Fruit fly (Drosophila melanogaster) whole organism, embryonic: Measurements from ENCODE around the gene CG12182.

Source experiments
- ATbp ChIP-seq: fragments of 200-800 bp; sonication (Bioruptor generic); optimal IDR thresholded peaks from 2 replicates; lab custom pipeline; 2017; ENCODE audit warnings: missing biosample characterization, mild to moderate bottlenecking, missing genetic modification characterization, missing genetic modification reagents
- B-H1 ChIP-seq: fragments of 200-800 bp; sonication (Bioruptor generic); IDR thresholded peaks from 3 replicates; pipeline ENCODE4 v1.3.6; 2022; ENCODE audit warnings: missing biosample characterization, missing genetic modification characterization
- CG10274 ChIP-seq: fragments of 200-800 bp; sonication (Bioruptor generic); optimal IDR thresholded peaks from 3 replicates; lab custom pipeline; 2017; ENCODE audit warnings: missing biosample characterization, mild to moderate bottlenecking, missing genetic modification characterization
- CG11247 ChIP-seq: fragments of 200-800 bp; sonication (Bioruptor generic); IDR thresholded peaks from 2 replicates; pipeline ENCODE4 v1.3.6; 2022; ENCODE audit warnings: missing biosample characterization, missing genetic modification characterization
- CG11560 ChIP-seq: fragments of 200-800 bp; sonication (Bioruptor generic); IDR thresholded peaks from 3 replicates; pipeline ENCODE4 v1.3.6; 2022; ENCODE audit warnings: missing biosample characterization, missing genetic modification characterization
- CG12219 ChIP-seq: fragments of 200-800 bp; sonication (Bioruptor generic); optimal IDR thresholded peaks from 3 replicates; lab custom pipeline; 2018; ENCODE audit warnings: missing biosample characterization, mild to moderate bottlenecking, missing genetic modification characterization
- CG13123 ChIP-seq: fragments of 200-800 bp; sonication (Bioruptor generic); optimal IDR thresholded peaks from 2 replicates; lab custom pipeline; 2016; ENCODE audit warnings: missing biosample characterization, missing genetic modification characterization
- CG14965 ChIP-seq: fragments of 200-800 bp; sonication (Bioruptor generic); optimal IDR thresholded peaks from 2 replicates; lab custom pipeline; 2016; ENCODE audit warnings: missing biosample characterization, missing genetic modification characterization, borderline replicate concordance
- CG15479 ChIP-seq: fragments of 200-800 bp; sonication (Bioruptor generic); optimal IDR thresholded peaks from 3 replicates; lab custom pipeline; 2019; ENCODE audit warnings: missing biosample characterization, mild to moderate bottlenecking, missing genetic modification characterization, moderate library complexity
- CG2875 ChIP-seq: fragments of 200-800 bp; sonication (Bioruptor generic); optimal IDR thresholded peaks from 2 replicates; lab custom pipeline; 2017; ENCODE audit warnings: missing biosample characterization, mild to moderate bottlenecking, missing genetic modification characterization, missing genetic modification reagents
- CG32772 ChIP-seq: fragments of 200-800 bp; sonication (Bioruptor generic); IDR thresholded peaks from 2 replicates; pipeline ENCODE4 v1.3.6; 2022; ENCODE audit warnings: missing biosample characterization, missing genetic modification characterization
- CG3838 ChIP-seq: fragments of 200-800 bp; sonication (Bioruptor generic); optimal IDR thresholded peaks from 3 replicates; lab custom pipeline; 2016; ENCODE audit warnings: missing biosample characterization, missing genetic modification characterization
- CG4424 ChIP-seq: fragments of 200-800 bp; sonication (Bioruptor generic); optimal IDR thresholded peaks from 3 replicates; lab custom pipeline; 2016; ENCODE audit warnings: missing biosample characterization, missing genetic modification characterization
- CG4820 ChIP-seq: fragments of 200-800 bp; sonication (Bioruptor generic); optimal IDR thresholded peaks from 3 replicates; lab custom pipeline; 2016; ENCODE audit warnings: missing biosample characterization, missing genetic modification characterization
- CG5245 ChIP-seq: fragments of 200-800 bp; sonication (Bioruptor generic); optimal IDR thresholded peaks from 3 replicates; lab custom pipeline; 2016; ENCODE audit warnings: missing biosample characterization, missing genetic modification characterization
- CG6791 ChIP-seq: fragments of 200-800 bp; sonication (Bioruptor generic); IDR thresholded peaks from 3 replicates; pipeline ENCODE4 v1.3.6; 2022; ENCODE audit warnings: missing biosample characterization, missing genetic modification characterization; ENCODE audit not compliant: partially characterized antibody
- CG7786 ChIP-seq: fragments of 200-800 bp; sonication (Bioruptor generic); optimal IDR thresholded peaks from 2 replicates; lab custom pipeline; 2016; ENCODE audit warnings: missing biosample characterization, missing genetic modification characterization
- CG7987 ChIP-seq: fragments of 200-800 bp; sonication (Bioruptor generic); optimal IDR thresholded peaks from 2 replicates; lab custom pipeline; 2018; ENCODE audit warnings: missing biosample characterization, mild to moderate bottlenecking, missing genetic modification characterization, moderate library complexity
- CG8478 ChIP-seq: fragments of >200 bp; optimal IDR thresholded peaks from 2 replicates; lab custom pipeline; 2018
- Dad ChIP-seq: fragments of 200-800 bp; sonication (Bioruptor generic); optimal IDR thresholded peaks from 3 replicates; lab custom pipeline; 2016; ENCODE audit warnings: missing biosample characterization, missing genetic modification characterization
- Doc2 ChIP-seq: fragments of 200-800 bp; sonication (Bioruptor generic); IDR thresholded peaks from 2 replicates; pipeline ENCODE4 v1.3.6; 2022; ENCODE audit warnings: missing biosample characterization, missing genetic modification characterization
- Ets65A ChIP-seq: fragments of 200-800 bp; sonication (Bioruptor generic); peaks from one replicate; lab custom pipeline; 2016; ENCODE audit warnings: missing biosample characterization, missing genetic modification characterization
- Ets97D ChIP-seq: fragments of 200-800 bp; sonication (Bioruptor generic); optimal IDR thresholded peaks from 3 replicates; lab custom pipeline; 2016; ENCODE audit warnings: missing biosample characterization, missing genetic modification characterization
- Fer3 ChIP-seq: fragments of 200-800 bp; sonication (Bioruptor generic); optimal IDR thresholded peaks from 2 replicates; lab custom pipeline; 2018; ENCODE audit warnings: missing biosample characterization, mild to moderate bottlenecking, missing genetic modification characterization, moderate library complexity
- H15 ChIP-seq: fragments of 200-800 bp; sonication (Bioruptor generic); IDR thresholded peaks from 3 replicates; pipeline ENCODE4 v1.3.6; 2022; ENCODE audit warnings: missing biosample characterization, missing genetic modification characterization
- HHEX ChIP-seq: fragments of 200-800 bp; sonication (Bioruptor generic); optimal IDR thresholded peaks from 3 replicates; lab custom pipeline; 2017; ENCODE audit warnings: missing biosample characterization, mild to moderate bottlenecking, missing genetic modification characterization, missing genetic modification reagents
- MBD-R2 ChIP-seq: fragments of 200-800 bp; sonication (Bioruptor generic); IDR thresholded peaks from 2 replicates; pipeline ENCODE4 v1.3.6; 2022; ENCODE audit warnings: missing biosample characterization, missing genetic modification characterization
- NFAT ChIP-seq: fragments of 200-800 bp; sonication (Bioruptor generic); IDR thresholded peaks from 2 replicates; pipeline ENCODE4 v1.3.6; 2022; ENCODE audit warnings: missing biosample characterization, missing genetic modification characterization
- Nf-YB ChIP-seq: fragments of 200-800 bp; sonication (Bioruptor generic); optimal IDR thresholded peaks from 3 replicates; lab custom pipeline; 2019; ENCODE audit warnings: missing biosample characterization, mild to moderate bottlenecking, missing genetic modification characterization, moderate library complexity
- Ptx1 ChIP-seq: fragments of 200-800 bp; sonication (Bioruptor generic); IDR thresholded peaks from 2 replicates; pipeline ENCODE4 v1.3.6; 2022; ENCODE audit warnings: missing biosample characterization, missing genetic modification characterization
- Sox102F ChIP-seq: fragments of 200-800 bp; sonication (Bioruptor generic); optimal IDR thresholded peaks from 2 replicates; lab custom pipeline; 2018; ENCODE audit warnings: missing biosample characterization, mild to moderate bottlenecking, missing genetic modification characterization, moderate library complexity
- Stat92E ChIP-seq, 3 experiments: fragments of >200 bp in 2 of 3; fragments of 200-800 bp in 1 of 3; sonication (Bioruptor generic) in 1 of 3; optimal IDR thresholded peaks; 2 replicates each; lab custom pipeline; 2017 to 2019; ENCODE audit warnings: missing biosample characterization in 3 of 3, missing genetic modification characterization in 3 of 3, mild to moderate bottlenecking in 1 of 3, moderate library complexity in 1 of 3
- al ChIP-seq: fragments of 200-800 bp; sonication (Bioruptor generic); IDR thresholded peaks from 2 replicates; pipeline ENCODE4 v1.3.6; 2022; ENCODE audit warnings: missing biosample characterization, missing genetic modification characterization
- bbx ChIP-seq: fragments of 200-800 bp; sonication (Bioruptor generic); IDR thresholded peaks from 2 replicates; pipeline ENCODE4 v1.3.6; 2022; ENCODE audit warnings: missing biosample characterization, missing genetic modification characterization; ENCODE audit not compliant: partially characterized antibody
- bigmax ChIP-seq: fragments of 200-800 bp; sonication (Bioruptor generic); optimal IDR thresholded peaks from 2 replicates; lab custom pipeline; 2018; ENCODE audit warnings: missing biosample characterization, mild to moderate bottlenecking, missing genetic modification characterization
- bsh ChIP-seq, 2 experiments: fragments of 200-800 bp; sonication (Bioruptor generic); optimal IDR thresholded peaks; 2 replicates each; lab custom pipeline; 2017 to 2018; ENCODE audit warnings: mild to moderate bottlenecking in 2 of 2, missing biosample characterization in 2 of 2, missing genetic modification characterization in 2 of 2, moderate library complexity in 1 of 2
- cwo ChIP-seq: fragments of 200-800 bp; sonication (Bioruptor generic); optimal IDR thresholded peaks from 3 replicates; lab custom pipeline; 2017; ENCODE audit warnings: missing biosample characterization, missing genetic modification characterization, mild to moderate bottlenecking, moderate library complexity, missing genetic modification reagents
- en ChIP-seq: fragments of 200-800 bp; sonication (Bioruptor generic); optimal IDR thresholded peaks from 2 replicates; lab custom pipeline; 2016; ENCODE audit warnings: missing biosample characterization, missing genetic modification characterization
- jumu ChIP-seq: fragments of 200-800 bp; sonication (Bioruptor generic); optimal IDR thresholded peaks from 3 replicates; lab custom pipeline; 2016; ENCODE audit warnings: missing biosample characterization, missing genetic modification characterization
- ken ChIP-seq: fragments of 200-800 bp; sonication (Bioruptor generic); IDR thresholded peaks from 3 replicates; pipeline ENCODE4 v1.3.6; 2022; ENCODE audit warnings: missing biosample characterization, missing genetic modification characterization
- mam ChIP-seq: fragments of 200-800 bp; sonication (Bioruptor generic); optimal IDR thresholded peaks from 3 replicates; lab custom pipeline; 2016; ENCODE audit warnings: missing biosample characterization, missing genetic modification characterization
- pho ChIP-seq: fragments of 200-800 bp; sonication (Bioruptor generic); optimal IDR thresholded peaks from 2 replicates; lab custom pipeline; 2016; ENCODE audit warnings: missing biosample characterization, missing genetic modification characterization
- prd ChIP-seq, 3 experiments: fragments of >200 bp in 2 of 3; fragments of 200-800 bp in 1 of 3; sonication (Bioruptor generic) in 1 of 3; optimal IDR thresholded peaks in 2 of 3; IDR thresholded peaks in 1 of 3; 2 replicates in 2 of 3; 3 replicates in 1 of 3; pipeline versions ENCODE4 v1.3.6 to Lab custom; 2017 to 2022; ENCODE audit warnings: missing biosample characterization in 1 of 3, missing genetic modification characterization in 1 of 3
- sisA ChIP-seq: fragments of 200-800 bp; sonication (Bioruptor generic); IDR thresholded peaks from 2 replicates; pipeline ENCODE4 v1.3.6; 2022; ENCODE audit warnings: missing biosample characterization, missing genetic modification characterization
- so ChIP-seq: fragments of 200-800 bp; sonication (Bioruptor generic); IDR thresholded peaks from 3 replicates; pipeline ENCODE4 v1.3.6; 2022; ENCODE audit warnings: missing biosample characterization, missing genetic modification characterization
- tna ChIP-seq: fragments of 200-800 bp; sonication (Bioruptor generic); IDR thresholded peaks from 2 replicates; pipeline ENCODE4 v1.3.6; 2022; ENCODE audit warnings: missing biosample characterization, missing genetic modification characterization; ENCODE audit not compliant: partially characterized antibody
- ttk ChIP-seq: fragments of 200-800 bp; sonication (Bioruptor generic); IDR thresholded peaks from 2 replicates; pipeline ENCODE4 v2.1.2; 2022; ENCODE audit warnings: missing biosample characterization, missing genetic modification characterization
- unpg ChIP-seq: fragments of 200-800 bp; sonication (Bioruptor generic); optimal IDR thresholded peaks from 3 replicates; lab custom pipeline; 2018; ENCODE audit warnings: missing biosample characterization, mild to moderate bottlenecking, missing genetic modification characterization, moderate library complexity

The CG12182 gene

DNA sequence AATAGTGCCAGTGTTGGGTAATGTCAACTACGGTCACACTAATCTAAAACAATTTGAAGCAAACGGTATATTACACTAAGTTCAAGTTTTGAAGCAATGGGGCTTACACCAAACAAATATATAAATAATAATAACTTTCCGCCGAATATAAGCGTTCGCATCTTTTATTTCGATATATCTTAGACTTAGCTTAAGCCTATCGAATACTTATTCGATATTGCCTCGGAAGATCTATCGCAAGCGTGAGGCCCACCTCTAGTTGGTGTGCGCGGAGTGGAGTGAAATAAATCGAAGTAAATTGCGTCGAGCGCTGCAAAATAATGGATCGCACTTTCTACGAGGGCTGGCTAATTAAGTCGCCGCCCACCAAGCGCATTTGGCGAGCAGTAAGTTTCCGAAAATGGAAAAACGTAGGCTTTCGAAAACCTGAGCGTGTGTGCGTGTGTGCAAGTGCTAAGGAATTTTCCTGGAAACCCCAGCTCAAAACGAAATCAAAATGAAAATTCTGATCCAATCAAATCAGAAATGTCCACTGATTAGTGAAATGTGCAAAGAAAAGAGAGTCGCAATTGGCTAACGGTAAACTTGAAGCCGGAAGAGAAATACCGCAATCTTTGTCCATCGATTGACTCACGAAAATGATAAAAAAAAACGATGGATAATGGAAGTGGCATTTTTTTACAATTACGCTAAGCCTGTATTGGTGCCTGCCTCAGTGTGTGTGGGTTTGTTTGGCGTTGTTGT lies 10.0 kb downstream of the CG12182 start, which contains the start of gene dos (continued):
- TF ChIP-seq prd (optimal IDR thresholded peaks at IDR 0.05; lab: Kevin White, UChicago), result no peak
- 0 out of 3 replicates have a peak, but pooled peaks have one; percentile 38 for TF ChIP-seq prd (GFP tag; IDR thresholded peaks at IDR 0.05; lab: Robert Waterston, UW)
- TF ChIP-seq MBD-R2 (GFP tag; lab: Robert Waterston, UW), result peak; percentile 36; the same call in 1 of the 2 replicates
- peak; percentile 78 for TF ChIP-seq CG6791
- no peak for TF ChIP-seq sisA (GFP tag; lab: Robert Waterston, UW)
- TF ChIP-seq CG15479 (GFP tag; lab: Kevin White, UChicago), result no peak
- no peak for TF ChIP-seq CG2875
- no peak for TF ChIP-seq CG10274 (GFP tag; lab: Kevin White, UChicago)
- 0 out of 3 replicates have a peak, but pooled peaks have one; percentile 21 for TF ChIP-seq H15 (GFP tag; lab: Robert Waterston, UW)
- TF ChIP-seq Nf-YB, result peak; percentile 3
- peak; percentile 22 for TF ChIP-seq CG13123 (GFP tag; lab: Kevin White, UChicago)
- TF ChIP-seq CG7987 (GFP tag; lab: Kevin White, UChicago), result peak; percentile 19
- TF ChIP-seq CG11560 (tag; lab: Robert Waterston, UW), result peak; percentile 99
- no peak for TF ChIP-seq CG14965 (GFP tag; lab: Kevin White, UChicago)
- no peak for TF ChIP-seq Doc2
- TF ChIP-seq bbx (GFP tag; lab: Robert Waterston, UW), result peak; percentile 81
- no peak for TF ChIP-seq ken (GFP tag; lab: Robert Waterston, UW)
- TF ChIP-seq B-H1 (GFP tag; lab: Robert Waterston, UW), result no peak
- 0 out of 2 replicates have a peak, but pooled peaks have one; percentile 19 for TF ChIP-seq NFAT (GFP tag; lab: Robert Waterston, UW)
- 0 out of 2 replicates have a peak, but pooled peaks have one; percentile 8 for TF ChIP-seq ttk
- no peak for TF ChIP-seq CG8478 (lab: Kevin White, UChicago)
- TF ChIP-seq cwo (GFP tag; lab: Kevin White, UChicago), result no peak
- no peak for TF ChIP-seq ATbp
- TF ChIP-seq CG11247 (GFP tag; lab: Robert Waterston, UW), result no peak
- TF ChIP-seq CG5245, result peak; percentile 11
- no peak for TF ChIP-seq Fer3 (tag; lab: Kevin White, UChicago)
- TF ChIP-seq tna (GFP tag; lab: Robert Waterston, UW), result 0 out of 2 replicates have a peak, but pooled peaks have one; percentile 16
- TF ChIP-seq mam, result no peak
- peak; percentile 22 for TF ChIP-seq pho (GFP tag; lab: Kevin White, UChicago)
- peak; percentile 27 for TF ChIP-seq CG4820 (GFP tag; lab: Kevin White, UChicago)
- no peak for TF ChIP-seq HHEX
- no peak for TF ChIP-seq Ptx1
- no peak for TF ChIP-seq Ets65A (GFP tag; lab: Kevin White, UChicago)
- no peak for TF ChIP-seq Sox102F (GFP tag; lab: Kevin White, UChicago)
- peak in 1 of 3 experiments; percentile 78 for TF ChIP-seq Stat92E (GFP tag; optimal IDR thresholded peaks at IDR 0.05; lab: Kevin White, UChicago)
- TF ChIP-seq CG12219 (GFP tag; lab: Kevin White, UChicago), result no peak
- TF ChIP-seq CG4424 (GFP tag; lab: Kevin White, UChicago), result peak; percentile 55
- TF ChIP-seq bigmax, result no peak
- TF ChIP-seq Dad, result peak; percentile 5
- no peak for TF ChIP-seq CG7786 (GFP tag; lab: Kevin White, UChicago)
- TF ChIP-seq bsh (GFP tag; optimal IDR thresholded peaks at IDR 0.05; lab: Kevin White, UChicago), result peak in 1 of 2 experiments; percentile 53
- TF ChIP-seq jumu (GFP tag; lab: Kevin White, UChicago), result no peak
- TF ChIP-seq Ets97D (GFP tag; lab: Kevin White, UChicago), result peak; percentile 82
- TF ChIP-seq CG3838, result peak; percentile 35
- TF ChIP-seq al (GFP tag; lab: Robert Waterston, UW), result no peak
- TF ChIP-seq CG32772 (GFP tag; lab: Robert Waterston, UW), result 0 out of 2 replicates have a peak, but pooled peaks have one; percentile 25
- no peak for TF ChIP-seq so (GFP tag; lab: Robert Waterston, UW)
- TF ChIP-seq en, result no peak
- TF ChIP-seq unpg (GFP tag; lab: Kevin White, UChicago), result peak; percentile 23
